Fruit fly (Drosophila melanogaster) whole organism, embryonic: ENCODE data around the gene CG17029.

Source experiments
- C15 ChIP-seq: fragments of 200-800 bp; sonication (Bioruptor generic); IDR thresholded peaks from 3 replicates; pipeline ENCODE4 v1.3.6; 2022; ENCODE audit warnings: missing biosample characterization, missing genetic modification characterization
- CG10431 ChIP-seq: fragments of 200-800 bp; sonication (Bioruptor generic); optimal IDR thresholded peaks from 3 replicates; lab custom pipeline; 2018; ENCODE audit warnings: missing biosample characterization, mild to moderate bottlenecking, missing genetic modification characterization
- CG10462 ChIP-seq: fragments of 200-800 bp; sonication (Bioruptor generic); optimal IDR thresholded peaks from 2 replicates; lab custom pipeline; 2016; ENCODE audit warnings: missing biosample characterization, missing genetic modification characterization
- CG12744 ChIP-seq: fragments of 200-800 bp; sonication (Bioruptor generic); optimal IDR thresholded peaks from 2 replicates; lab custom pipeline; 2016; ENCODE audit warnings: missing biosample characterization, missing genetic modification characterization
- CG13296 ChIP-seq: fragments of 200-800 bp; sonication (Bioruptor generic); optimal IDR thresholded peaks from 3 replicates; lab custom pipeline; 2018; ENCODE audit warnings: missing biosample characterization, mild to moderate bottlenecking, missing genetic modification characterization
- CG13894 ChIP-seq: fragments of 200-800 bp; sonication (Bioruptor generic); optimal IDR thresholded peaks from 3 replicates; lab custom pipeline; 2018; ENCODE audit warnings: missing biosample characterization, mild to moderate bottlenecking, missing genetic modification characterization, moderate library complexity
- CG1647 ChIP-seq: fragments of 200-800 bp; sonication (Bioruptor generic); optimal IDR thresholded peaks from 3 replicates; lab custom pipeline; 2016; ENCODE audit warnings: missing biosample characterization, missing genetic modification characterization
- CG17186 ChIP-seq: fragments of 200-800 bp; sonication (Bioruptor generic); optimal IDR thresholded peaks from 3 replicates; lab custom pipeline; 2017; ENCODE audit warnings: missing biosample characterization, missing genetic modification reagents, missing genetic modification characterization
- CG3407 ChIP-seq: fragments of 200-800 bp; sonication (Bioruptor generic); optimal IDR thresholded peaks from 2 replicates; lab custom pipeline; 2018; ENCODE audit warnings: missing biosample characterization, mild to moderate bottlenecking, missing genetic modification characterization
- CG3847 ChIP-seq: fragments of 200-800 bp; sonication (Bioruptor generic); IDR thresholded peaks from 2 replicates; pipeline ENCODE4 v1.3.6; 2022; ENCODE audit warnings: missing biosample characterization, missing genetic modification characterization
- CG4282 ChIP-seq: fragments of 200-800 bp; sonication (Bioruptor generic); optimal IDR thresholded peaks from 2 replicates; lab custom pipeline; 2016; ENCODE audit warnings: missing biosample characterization, missing genetic modification characterization
- CG4424 ChIP-seq: fragments of 200-800 bp; sonication (Bioruptor generic); optimal IDR thresholded peaks from 3 replicates; lab custom pipeline; 2016; ENCODE audit warnings: missing biosample characterization, missing genetic modification characterization
- CG4617 ChIP-seq: fragments of 200-800 bp; sonication (Bioruptor generic); optimal IDR thresholded peaks from 3 replicates; lab custom pipeline; 2016; ENCODE audit warnings: missing biosample characterization, missing genetic modification characterization, borderline replicate concordance
- CG8944 ChIP-seq: fragments of 200-800 bp; sonication (Bioruptor generic); optimal IDR thresholded peaks from 3 replicates; lab custom pipeline; 2016; ENCODE audit warnings: missing biosample characterization, missing genetic modification characterization
- CHES-1-like ChIP-seq: fragments of 200-800 bp; sonication (Bioruptor generic); optimal IDR thresholded peaks from 2 replicates; lab custom pipeline; 2016; ENCODE audit warnings: missing biosample characterization, missing genetic modification characterization
- D19A ChIP-seq: fragments of 200-800 bp; optimal IDR thresholded peaks from 3 replicates; lab custom pipeline; 2019; ENCODE audit warnings: missing biosample characterization, mild to moderate bottlenecking, missing genetic modification characterization, moderate library complexity
- Dad ChIP-seq: fragments of 200-800 bp; sonication (Bioruptor generic); optimal IDR thresholded peaks from 3 replicates; lab custom pipeline; 2016; ENCODE audit warnings: missing biosample characterization, missing genetic modification characterization
- E2f1 ChIP-seq: fragments of 200-800 bp; sonication (Bioruptor generic); IDR thresholded peaks from 2 replicates; pipeline ENCODE4 v1.3.6; 2022; ENCODE audit warnings: missing biosample characterization, missing genetic modification characterization
- Eip74EF ChIP-seq, 2 experiments: fragments of 200-800 bp in 1 of 2; fragments of >200 bp in 1 of 2; sonication (Bioruptor generic) in 1 of 2; optimal IDR thresholded peaks; 2 replicates each; lab custom pipeline; 2017 to 2019; ENCODE audit warnings: missing biosample characterization in 2 of 2, missing genetic modification characterization in 2 of 2, mild to moderate bottlenecking in 1 of 2, moderate library complexity in 1 of 2
- Ets65A ChIP-seq: fragments of 200-800 bp; sonication (Bioruptor generic); peaks from one replicate; lab custom pipeline; 2016; ENCODE audit warnings: missing biosample characterization, missing genetic modification characterization
- Fer2 ChIP-seq: fragments of 200-800 bp; sonication (Bioruptor generic); optimal IDR thresholded peaks from 2 replicates; lab custom pipeline; 2018; ENCODE audit warnings: missing biosample characterization, mild to moderate bottlenecking, missing genetic modification characterization, moderate library complexity
- GATAe ChIP-seq: fragments of 200-800 bp; sonication (Bioruptor generic); conservative IDR thresholded peaks from 2 replicates; pipeline ENCODE4 v1.3.6; 2022; ENCODE audit warnings: missing biosample characterization, missing genetic modification characterization
- HLH54F ChIP-seq: fragments of 200-800 bp; sonication (Bioruptor generic); optimal IDR thresholded peaks from 3 replicates; lab custom pipeline; 2016; ENCODE audit warnings: missing biosample characterization, missing genetic modification characterization
- Hey ChIP-seq: fragments of 200-800 bp; sonication (Bioruptor generic); optimal IDR thresholded peaks from 3 replicates; lab custom pipeline; 2018; ENCODE audit warnings: missing biosample characterization, mild to moderate bottlenecking, missing genetic modification characterization
- Lpt ChIP-seq: fragments of >200 bp; optimal IDR thresholded peaks from 2 replicates; lab custom pipeline; 2018; ENCODE audit warnings: missing biosample characterization, missing genetic modification characterization
- Med ChIP-seq: fragments of 200-800 bp; sonication (Bioruptor generic); peaks from one replicate; lab custom pipeline; 2016; ENCODE audit warnings: missing biosample characterization, missing genetic modification characterization, mild to moderate bottlenecking, inconsistent platforms, moderate library complexity
- Meics ChIP-seq: fragments of 200-800 bp; sonication (Bioruptor generic); optimal IDR thresholded peaks from 2 replicates; lab custom pipeline; 2017; ENCODE audit warnings: missing biosample characterization, mild to moderate bottlenecking, missing genetic modification characterization
- Neu2 ChIP-seq: fragments of 200-800 bp; sonication (Bioruptor generic); optimal IDR thresholded peaks from 3 replicates; lab custom pipeline; 2016; ENCODE audit warnings: missing biosample characterization, missing genetic modification characterization, borderline replicate concordance
- Nf-YC ChIP-seq: fragments of 200-800 bp; optimal IDR thresholded peaks from 3 replicates; lab custom pipeline; 2019; ENCODE audit warnings: missing biosample characterization, mild to moderate bottlenecking, missing genetic modification characterization, moderate library complexity
- Rx ChIP-seq: fragments of 200-800 bp; sonication (Bioruptor generic); IDR thresholded peaks from 2 replicates; pipeline ENCODE4 v1.3.6; 2022; ENCODE audit warnings: missing biosample characterization, missing genetic modification characterization
- Ssrp ChIP-seq: fragments of 200-800 bp; sonication (Bioruptor generic); optimal IDR thresholded peaks from 2 replicates; lab custom pipeline; 2018; ENCODE audit warnings: missing biosample characterization, mild to moderate bottlenecking, missing genetic modification characterization, moderate library complexity
- amos ChIP-seq: fragments of 200-800 bp; sonication (Bioruptor generic); IDR thresholded peaks from 2 replicates; pipeline ENCODE4 v1.3.6; 2022; ENCODE audit warnings: missing biosample characterization, missing genetic modification characterization; ENCODE audit not compliant: partially characterized antibody
- ase ChIP-seq: fragments of 200-800 bp; sonication (Bioruptor generic); IDR thresholded peaks from 3 replicates; pipeline ENCODE4 v1.3.6; 2022; ENCODE audit warnings: missing biosample characterization, missing genetic modification characterization
- ato ChIP-seq: fragments of 200-800 bp; sonication (Bioruptor generic); IDR thresholded peaks from 2 replicates; pipeline ENCODE4 v1.3.6; 2022; ENCODE audit warnings: missing biosample characterization, missing genetic modification characterization; ENCODE audit not compliant: partially characterized antibody
- dpn ChIP-seq, 2 experiments: fragments of 200-800 bp; sonication (Bioruptor generic); optimal IDR thresholded peaks; 3 replicates each; lab custom pipeline; 2016; ENCODE audit warnings: missing biosample characterization in 2 of 2, missing genetic modification characterization in 2 of 2
- gsb ChIP-seq: fragments of 200-800 bp; sonication (Bioruptor generic); IDR thresholded peaks from 2 replicates; pipeline ENCODE4 v1.3.6; 2022; ENCODE audit warnings: missing biosample characterization, missing genetic modification characterization
- hbn ChIP-seq: fragments of 200-800 bp; sonication (Bioruptor generic); IDR thresholded peaks from 2 replicates; pipeline ENCODE4 v1.3.6; 2022; ENCODE audit warnings: missing biosample characterization, missing genetic modification characterization; ENCODE audit not compliant: partially characterized antibody
- hkb ChIP-seq, 2 experiments: fragments of 200-800 bp in 1 of 2; fragments of >200 bp in 1 of 2; sonication (Bioruptor generic) in 1 of 2; IDR thresholded peaks in 1 of 2; optimal IDR thresholded peaks in 1 of 2; 2 replicates each; pipeline versions ENCODE4 v1.3.6 to Lab custom; 2017 to 2022; ENCODE audit warnings: missing biosample characterization in 1 of 2, missing genetic modification characterization in 1 of 2
- hth ChIP-seq: fragments of >200 bp; optimal IDR thresholded peaks from 2 replicates; lab custom pipeline; 2017; ENCODE audit warnings: inconsistent platforms
- jumu ChIP-seq: fragments of 200-800 bp; sonication (Bioruptor generic); optimal IDR thresholded peaks from 3 replicates; lab custom pipeline; 2016; ENCODE audit warnings: missing biosample characterization, missing genetic modification characterization
- lmd ChIP-seq: fragments of 200-800 bp; sonication (Bioruptor generic); IDR thresholded peaks from 2 replicates; pipeline ENCODE4 v1.3.6; 2022; ENCODE audit warnings: missing biosample characterization, missing genetic modification characterization
- org-1 ChIP-seq: fragments of 200-800 bp; sonication (Bioruptor generic); optimal IDR thresholded peaks from 2 replicates; lab custom pipeline; 2017; ENCODE audit warnings: missing biosample characterization, missing genetic modification characterization
- pho ChIP-seq: fragments of 200-800 bp; sonication (Bioruptor generic); optimal IDR thresholded peaks from 2 replicates; lab custom pipeline; 2016; ENCODE audit warnings: missing biosample characterization, missing genetic modification characterization
- pita ChIP-seq: fragments of 200-800 bp; sonication (Bioruptor generic); optimal IDR thresholded peaks from 2 replicates; lab custom pipeline; 2017; ENCODE audit warnings: missing biosample characterization, mild to moderate bottlenecking, missing genetic modification characterization
- psq ChIP-seq: fragments of 200-800 bp; sonication (Bioruptor generic); optimal IDR thresholded peaks from 2 replicates; lab custom pipeline; 2017; ENCODE audit warnings: missing biosample characterization, missing genetic modification characterization
- pum ChIP-seq: fragments of 200-800 bp; sonication (Bioruptor generic); optimal IDR thresholded peaks from 2 replicates; lab custom pipeline; 2016; ENCODE audit warnings: missing biosample characterization, missing genetic modification characterization
- ranshi ChIP-seq: fragments of 200-800 bp; sonication (Bioruptor generic); IDR thresholded peaks from 2 replicates; pipeline ENCODE4 v1.3.6; 2022; ENCODE audit warnings: missing biosample characterization, missing genetic modification characterization
- rib ChIP-seq: fragments of 200-800 bp; sonication (Bioruptor generic); IDR thresholded peaks from 2 replicates; pipeline ENCODE4 v1.3.6; 2022; ENCODE audit warnings: missing biosample characterization, missing genetic modification characterization
- unc-4 ChIP-seq: fragments of 200-800 bp; sonication (Bioruptor generic); IDR thresholded peaks from 2 replicates; pipeline ENCODE4 v1.3.6; 2022; ENCODE audit warnings: missing biosample characterization, missing genetic modification characterization; ENCODE audit not compliant: partially characterized antibody
- z ChIP-seq: fragments of 200-800 bp; sonication (Bioruptor generic); IDR thresholded peaks from 3 replicates; pipeline ENCODE4 v1.3.6; 2022; ENCODE audit warnings: missing biosample characterization, missing genetic modification characterization

The CG17029 gene

dm6 chr3L:15956448-15957010, 20.1 kb upstream of the CG17029 start, which contains the start of gene elgi (continued):
- TF ChIP-seq amos (GFP tag; lab: Robert Waterston, UW): peak; percentile 18; the same call in 1 of the 2 replicates
- TF ChIP-seq CG4282 (GFP tag; lab: Kevin White, UChicago): no peak
- TF ChIP-seq Meics: peak; percentile 41
- 0 out of 2 replicates have a peak, but pooled peaks have one; percentile 24 for TF ChIP-seq gsb (GFP tag; lab: Robert Waterston, UW)
- TF ChIP-seq Ssrp (tag; lab: Kevin White, UChicago): no peak
- no peak for TF ChIP-seq CG17186
- peak; percentile 30; the same call in 1 of the 2 replicates for TF ChIP-seq unc-4 (GFP tag; lab: Robert Waterston, UW)
- TF ChIP-seq E2f1 (GFP tag; lab: Robert Waterston, UW): no peak
- TF ChIP-seq Rx (GFP tag; lab: Robert Waterston, UW): no peak
- no peak for TF ChIP-seq org-1 (GFP tag; lab: Kevin White, UChicago)
- TF ChIP-seq dpn (GFP tag; optimal IDR thresholded peaks at IDR 0.05; lab: Kevin White, UChicago): peak; percentile 70 to 76
- TF ChIP-seq Hey: no peak
- peak; percentile 43 for TF ChIP-seq Dad (GFP tag; lab: Kevin White, UChicago)
- no peak for TF ChIP-seq Eip74EF (GFP tag; optimal IDR thresholded peaks at IDR 0.05; lab: Kevin White, UChicago)
- no peak for TF ChIP-seq GATAe
- TF ChIP-seq C15: no peak
- no peak for TF ChIP-seq pita
- TF ChIP-seq hkb (optimal IDR thresholded peaks at IDR 0.05; lab: Kevin White, UChicago): no peak
- peak; percentile 36; the same call in 1 of the 2 replicates for TF ChIP-seq hkb (GFP tag; IDR thresholded peaks at IDR 0.05; lab: Robert Waterston, UW)
- TF ChIP-seq Lpt (GFP tag; lab: Kevin White, UChicago): no peak
- no peak for TF ChIP-seq rib (GFP tag; lab: Robert Waterston, UW)
- peak; percentile 49 for TF ChIP-seq jumu (GFP tag; lab: Kevin White, UChicago)
- TF ChIP-seq Med (GFP tag; lab: Kevin White, UChicago): peak; percentile 94
- no peak for TF ChIP-seq CG3407
- TF ChIP-seq CG3847 (GFP tag; lab: Robert Waterston, UW): peak; percentile 77
- TF ChIP-seq Nf-YC (tag; lab: Kevin White, UChicago): no peak
- TF ChIP-seq CG10431 (GFP tag; lab: Kevin White, UChicago): no peak
- TF ChIP-seq CG13894 (tag; lab: Kevin White, UChicago): peak; percentile 22
- TF ChIP-seq psq: no peak
- TF ChIP-seq ranshi (GFP tag; lab: Robert Waterston, UW): peak; percentile 26; the same call in 1 of the 2 replicates
- peak; percentile 67 for TF ChIP-seq HLH54F (GFP tag; lab: Kevin White, UChicago)
- peak; percentile 94 for TF ChIP-seq Ets65A (GFP tag; lab: Kevin White, UChicago)
- no peak for TF ChIP-seq Fer2 (tag; lab: Kevin White, UChicago)
- TF ChIP-seq hth (lab: Kevin White, UChicago): no peak
- peak; percentile 58 for TF ChIP-seq pum (GFP tag; lab: Kevin White, UChicago)
- no peak for TF ChIP-seq ase (GFP tag; lab: Robert Waterston, UW)
- TF ChIP-seq pho: peak; percentile 67
- peak; percentile 44 for TF ChIP-seq CG1647 (GFP tag; lab: Kevin White, UChicago)
- TF ChIP-seq CG4424 (GFP tag; lab: Kevin White, UChicago): peak; percentile 40
- peak; percentile 18 for TF ChIP-seq CG12744 (GFP tag; lab: Kevin White, UChicago)
- no peak for TF ChIP-seq ato (GFP tag; lab: Robert Waterston, UW)
- TF ChIP-seq CG8944 (GFP tag; lab: Kevin White, UChicago): peak; percentile 38
- no peak for TF ChIP-seq D19A (tag; lab: Kevin White, UChicago)
- peak; percentile 5 for TF ChIP-seq CG10462 (GFP tag; lab: Kevin White, UChicago)
- TF ChIP-seq z (GFP tag; lab: Robert Waterston, UW): no peak
- peak; percentile 86 for TF ChIP-seq CG4617 (GFP tag; lab: Kevin White, UChicago)
- TF ChIP-seq Neu2: no peak
- peak; percentile 53; the same call in 1 of the 2 replicates for TF ChIP-seq lmd (GFP tag; lab: Robert Waterston, UW)
- peak; percentile 71 for TF ChIP-seq CG13296 (GFP tag; lab: Kevin White, UChicago)
- no peak for TF ChIP-seq hbn (GFP tag; lab: Robert Waterston, UW)
- TF ChIP-seq CHES-1-like: peak; percentile 71
